Worm (Caenorhabditis elegans) whole organism, L1 larva: ENCODE results near the gene F39G3.5.

ENCODE experiments used
- C04F5.9 ChIP-seq: sonication (generic microtip); optimal IDR thresholded peaks from 2 replicates; lab custom pipeline; 2016; ENCODE audit warnings: missing genetic modification characterization, missing compliant biosample characterization
- C16A3.4 ChIP-seq: fragments of 150-350 bp; optimal IDR thresholded peaks from 2 replicates; lab custom pipeline; 2014; ENCODE audit warnings: missing biosample characterization, missing genetic modification characterization
- C34B4.2 ChIP-seq: sonication (generic microtip); optimal IDR thresholded peaks from 2 replicates; lab custom pipeline; 2017; ENCODE audit warnings: mild to moderate bottlenecking, missing genetic modification characterization, missing compliant biosample characterization
- aha-1 ChIP-seq: fragments of 150-350 bp; optimal IDR thresholded peaks from 2 replicates; lab custom pipeline; 2014; ENCODE audit warnings: missing biosample characterization, missing genetic modification characterization
- alr-1 ChIP-seq: fragments of 200-800 bp; sonication (Bioruptor generic); optimal IDR thresholded peaks from 2 replicates; lab custom pipeline; 2018; ENCODE audit warnings: borderline replicate concordance, mild to moderate bottlenecking, missing genetic modification characterization, missing compliant biosample characterization
- ama-1 ChIP-seq: fragments of 150-350 bp; optimal IDR thresholded peaks from 2 replicates; lab custom pipeline; 2014
- ceh-63 ChIP-seq: fragments of 200-800 bp; sonication (Bioruptor generic); optimal IDR thresholded peaks from 2 replicates; lab custom pipeline; 2018; ENCODE audit warnings: mild to moderate bottlenecking, missing genetic modification characterization, missing compliant biosample characterization
- ceh-82 ChIP-seq, 3 experiments: fragments of 150-350 bp in 1 of 3; sonication (generic microtip) in 2 of 3; optimal IDR thresholded peaks; 2 replicates each; lab custom pipeline; 2014 to 2017; ENCODE audit warnings: missing biosample characterization in 3 of 3, missing genetic modification characterization in 3 of 3
- ceh-88 ChIP-seq: fragments of 200-800 bp; sonication (Bioruptor generic); IDR thresholded peaks from 2 replicates; pipeline ENCODE4 v1.3.6; 2022; ENCODE audit warnings: missing genetic modification characterization, missing compliant biosample characterization
- ceh-90 ChIP-seq: sonication (generic microtip); optimal IDR thresholded peaks from 2 replicates; lab custom pipeline; 2016; ENCODE audit warnings: missing genetic modification characterization, missing compliant biosample characterization
- dsc-1 ChIP-seq: sonication (generic microtip); optimal IDR thresholded peaks from 2 replicates; lab custom pipeline; 2016; ENCODE audit warnings: mild to moderate bottlenecking, missing genetic modification characterization, missing compliant biosample characterization
- efl-1 ChIP-seq, 4 experiments: fragments of 150-350 bp; optimal IDR thresholded peaks in 3 of 4; peaks in 1 of 4; 1 replicate in 1 of 4; 2 replicates in 3 of 4; lab custom pipeline; 2014; ENCODE audit warnings: missing biosample characterization in 2 of 4, missing genetic modification characterization in 2 of 4, missing genetic modification reagents in 2 of 4
- efl-3 ChIP-seq: fragments of 200-800 bp; sonication (Bioruptor generic); optimal IDR thresholded peaks from 2 replicates; lab custom pipeline; 2018; ENCODE audit warnings: mild to moderate bottlenecking, missing genetic modification characterization, missing compliant biosample characterization
- egl-13 ChIP-seq: sonication (generic microtip); optimal IDR thresholded peaks from 2 replicates; lab custom pipeline; 2016; ENCODE audit warnings: missing genotype, missing genetic modification reagents, missing genetic modification characterization, missing compliant biosample characterization
- egl-27 ChIP-seq, 2 experiments: fragments of 150-350 bp in 1 of 2; sonication (generic microtip); optimal IDR thresholded peaks; 3 replicates each; lab custom pipeline; 2017 to 2018; ENCODE audit warnings: missing biosample characterization in 2 of 2, missing genetic modification characterization in 2 of 2, missing genetic modification reagents in 2 of 2
- elt-2 ChIP-seq: sonication (generic microtip); optimal IDR thresholded peaks from 2 replicates; lab custom pipeline; 2016; ENCODE audit warnings: missing genetic modification characterization, mild to moderate bottlenecking, inconsistent platforms, missing compliant biosample characterization, missing genetic modification reagents
- elt-3 ChIP-seq, 6 experiments: fragments of 150-350 bp in 1 of 6; sonication (generic microtip); optimal IDR thresholded peaks; 2 replicates each; lab custom pipeline; 2017 to 2018; ENCODE audit warnings: missing biosample characterization in 6 of 6, missing genetic modification characterization in 6 of 6, inconsistent platforms in 1 of 6
- fkh-10 ChIP-seq: sonication (generic microtip); optimal IDR thresholded peaks from 2 replicates; lab custom pipeline; 2017; ENCODE audit warnings: missing biosample characterization, missing genetic modification reagents, missing genetic modification characterization
- fkh-4 ChIP-seq: sonication (generic microtip); optimal IDR thresholded peaks from 2 replicates; lab custom pipeline; 2016; ENCODE audit warnings: missing compliant biosample characterization, missing genetic modification characterization, borderline replicate concordance
- grh-1 ChIP-seq: fragments of 200-800 bp; sonication (Bioruptor generic); IDR thresholded peaks from 2 replicates; pipeline ENCODE4 v1.3.6; 2022; ENCODE audit warnings: missing genetic modification reagents, missing genetic modification characterization, missing compliant biosample characterization
- hlh-17 ChIP-seq: fragments of 200-800 bp; sonication (Bioruptor generic); optimal IDR thresholded peaks from 2 replicates; lab custom pipeline; 2018; ENCODE audit warnings: missing genetic modification characterization, mild to moderate bottlenecking, missing compliant biosample characterization, moderate library complexity, borderline replicate concordance
- hlh-4 ChIP-seq: sonication (generic microtip); optimal IDR thresholded peaks from 2 replicates; lab custom pipeline; 2016; ENCODE audit warnings: mild to moderate bottlenecking, missing genetic modification characterization, missing compliant biosample characterization
- jun-1 ChIP-seq: fragments of 150-350 bp; optimal IDR thresholded peaks from 2 replicates; lab custom pipeline; 2014; ENCODE audit warnings: missing biosample characterization, missing genetic modification reagents, missing genetic modification characterization
- lin-13 ChIP-seq: fragments of 150-350 bp; optimal IDR thresholded peaks from 2 replicates; lab custom pipeline; 2014; ENCODE audit warnings: missing biosample characterization, missing genetic modification reagents, missing genetic modification characterization
- lin-14 ChIP-seq: fragments of 200-800 bp; sonication (Bioruptor generic); optimal IDR thresholded peaks from 2 replicates; lab custom pipeline; 2018; ENCODE audit warnings: mild to moderate bottlenecking, missing genetic modification characterization, moderate library complexity, missing compliant biosample characterization
- lin-15B ChIP-seq: fragments of 150-350 bp; sonication (generic microtip); optimal IDR thresholded peaks from 3 replicates; lab custom pipeline; 2014; ENCODE audit warnings: missing biosample characterization, missing genetic modification characterization
- lin-35 ChIP-seq, 2 experiments: fragments of 150-350 bp; optimal IDR thresholded peaks; 2 replicates each; lab custom pipeline; 2014; ENCODE audit warnings: missing biosample characterization in 2 of 2, missing genetic modification characterization in 2 of 2, missing genetic modification reagents in 2 of 2
- lin-39 ChIP-seq: fragments of 150-350 bp; optimal IDR thresholded peaks from 2 replicates; lab custom pipeline; 2014; ENCODE audit warnings: missing biosample characterization, missing genetic modification reagents, missing genetic modification characterization
- mef-2 ChIP-seq: fragments of 150-350 bp; optimal IDR thresholded peaks from 2 replicates; lab custom pipeline; 2014; ENCODE audit warnings: missing biosample characterization, missing genetic modification characterization
- mep-1 ChIP-seq: fragments of 150-350 bp; optimal IDR thresholded peaks from 2 replicates; lab custom pipeline; 2014; ENCODE audit warnings: missing biosample characterization, missing genetic modification characterization
- nhr-11 ChIP-seq: fragments of 150-350 bp; optimal IDR thresholded peaks from 2 replicates; lab custom pipeline; 2014; ENCODE audit warnings: missing biosample characterization, missing genetic modification characterization
- nhr-12 ChIP-seq: sonication (generic microtip); optimal IDR thresholded peaks from 2 replicates; lab custom pipeline; 2017; ENCODE audit warnings: missing biosample characterization, missing genetic modification characterization
- nhr-237 ChIP-seq: fragments of 150-350 bp; optimal IDR thresholded peaks from 2 replicates; lab custom pipeline; 2014; ENCODE audit warnings: missing biosample characterization, missing genetic modification characterization
- nhr-47 ChIP-seq: sonication (generic microtip); optimal IDR thresholded peaks from 2 replicates; lab custom pipeline; 2016; ENCODE audit warnings: mild to moderate bottlenecking, missing genetic modification characterization, moderate library complexity, missing compliant biosample characterization
- nhr-71 ChIP-seq: sonication (generic microtip); optimal IDR thresholded peaks from 2 replicates; lab custom pipeline; 2016; ENCODE audit warnings: mild to moderate bottlenecking, missing genetic modification characterization, moderate library complexity, missing compliant biosample characterization
- nhr-77 ChIP-seq: fragments of 150-350 bp; optimal IDR thresholded peaks from 2 replicates; lab custom pipeline; 2014; ENCODE audit warnings: missing biosample characterization, missing genetic modification characterization
- nhr-85 ChIP-seq: sonication (generic microtip); peaks from one replicate; lab custom pipeline; 2016; ENCODE audit warnings: missing genetic modification characterization, inconsistent platforms, missing compliant biosample characterization
- sptf-1 ChIP-seq: fragments of 150-350 bp; optimal IDR thresholded peaks from 2 replicates; lab custom pipeline; 2014; ENCODE audit warnings: missing biosample characterization, missing genetic modification characterization
- swsn-7 ChIP-seq: sonication (generic microtip); optimal IDR thresholded peaks from 2 replicates; lab custom pipeline; 2016; ENCODE audit warnings: missing genetic modification characterization, missing compliant biosample characterization
- unc-130 ChIP-seq: fragments of 150-350 bp; optimal IDR thresholded peaks from 2 replicates; lab custom pipeline; 2017; ENCODE audit warnings: missing biosample characterization, missing genetic modification characterization, inconsistent platforms
- unc-30 ChIP-seq: sonication (generic microtip); optimal IDR thresholded peaks from 2 replicates; lab custom pipeline; 2017; ENCODE audit warnings: missing biosample characterization, missing genetic modification characterization
- vab-15 ChIP-seq: sonication (generic microtip); optimal IDR thresholded peaks from 2 replicates; lab custom pipeline; 2017; ENCODE audit warnings: missing genotype, mild to moderate bottlenecking, missing genetic modification characterization, missing compliant biosample characterization
- xbp-1 ChIP-seq: sonication (generic microtip); optimal IDR thresholded peaks from 2 replicates; lab custom pipeline; 2016; ENCODE audit warnings: missing genetic modification characterization, missing compliant biosample characterization
- zag-1 ChIP-seq: fragments of 150-350 bp; optimal IDR thresholded peaks from 2 replicates; lab custom pipeline; 2014; ENCODE audit warnings: missing biosample characterization, missing genetic modification characterization
- zip-4 ChIP-seq: fragments of 200-800 bp; sonication (Bioruptor generic); optimal IDR thresholded peaks from 2 replicates; lab custom pipeline; 2018; ENCODE audit warnings: mild to moderate bottlenecking, missing genetic modification characterization, moderate library complexity, missing compliant biosample characterization
- ztf-11 ChIP-seq, 2 experiments: sonication (generic microtip); optimal IDR thresholded peaks; 2 replicates each; lab custom pipeline; 2016 to 2017; ENCODE audit warnings: missing genetic modification characterization in 2 of 2, missing biosample characterization in 1 of 2, missing compliant biosample characterization in 1 of 2

Gene F39G3.5

DNA sequence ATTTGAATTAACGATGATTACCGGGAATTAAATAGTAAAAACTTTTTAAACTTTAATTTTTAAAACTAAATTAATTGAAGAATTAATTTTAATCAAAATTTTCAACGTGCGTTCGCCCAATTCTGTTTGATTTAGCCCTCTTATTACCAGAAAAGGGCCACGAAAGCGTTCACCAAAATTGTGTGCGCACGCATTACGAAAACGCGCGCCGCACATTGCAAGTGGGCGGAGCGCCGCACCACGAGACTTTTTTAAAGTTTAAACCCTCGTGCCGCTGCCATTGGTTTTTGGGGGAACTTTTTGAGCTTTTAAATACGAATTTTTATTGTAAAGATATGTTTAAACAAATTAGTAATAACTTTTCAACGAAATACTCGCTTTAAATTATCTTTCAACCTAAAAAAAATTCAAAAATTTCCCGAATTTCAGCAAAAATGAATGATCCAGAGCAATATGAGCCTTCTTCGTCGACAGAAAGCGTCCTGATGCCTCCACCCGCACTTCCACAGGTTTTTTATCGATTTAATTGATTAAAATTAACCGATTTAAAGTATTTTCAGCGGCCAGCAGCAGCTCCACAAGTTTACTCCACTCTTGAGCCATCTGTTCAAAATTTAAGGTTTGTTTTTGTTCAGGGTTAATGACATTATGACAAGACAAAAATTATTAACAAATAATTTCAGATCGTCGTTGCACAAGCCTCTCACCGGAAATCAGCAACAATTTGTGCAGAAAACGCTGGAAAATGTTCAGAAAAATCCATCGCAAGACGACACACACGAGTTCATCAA is 35.5 kb upstream of the F39G3.5 start, which contains the start of gene taf-10 (continued):
- no peak for TF ChIP-seq jun-1 (tag; lab: Kevin White, UChicago)
- peak; percentile 61 for TF ChIP-seq C16A3.4 (tag; lab: Kevin White, UChicago)
- TF ChIP-seq egl-27 (tag; optimal IDR thresholded peaks at IDR 0.05; lab: Kevin White, UChicago), result no peak
- no peak for TF ChIP-seq hlh-4
- peak in 1 of 6 experiments; percentile 49 for TF ChIP-seq elt-3 (tag; optimal IDR thresholded peaks at IDR 0.05; lab: Kevin White, UChicago)
- peak; percentile 44 for TF ChIP-seq xbp-1
- TF ChIP-seq unc-130 (tag; lab: Kevin White, UChicago), result peak; percentile 24
- no peak for TF ChIP-seq ceh-90 (tag; lab: Kevin White, UChicago)
- TF ChIP-seq elt-2 (tag; lab: Kevin White, UChicago), result peak; percentile 16
- no peak for TF ChIP-seq nhr-77 (tag; lab: Kevin White, UChicago)
- TF ChIP-seq mef-2, result no peak
- TF ChIP-seq nhr-85, result peak; percentile 84
- no peak for TF ChIP-seq vab-15 (tag; lab: Kevin White, UChicago)
- no peak for TF ChIP-seq ama-1
- peak; percentile 73 for TF ChIP-seq nhr-71
- peak; percentile 43 for TF ChIP-seq dsc-1 (tag; lab: Kevin White, UChicago)
- TF ChIP-seq fkh-10 (GFP tag; lab: Kevin White, UChicago), result no peak
- TF ChIP-seq ztf-11 (tag; optimal IDR thresholded peaks at IDR 0.05; lab: Kevin White, UChicago), result peak in 1 of 2 experiments; percentile 47
- peak; percentile 19 for TF ChIP-seq egl-13 (tag; lab: Kevin White, UChicago)
- no peak for TF ChIP-seq aha-1 (tag; lab: Kevin White, UChicago)
- peak in 1 of 3 experiments; percentile 67 for TF ChIP-seq ceh-82 (tag; optimal IDR thresholded peaks at IDR 0.05; lab: Kevin White, UChicago)
- TF ChIP-seq ceh-63 (GFP tag; lab: Kevin White, UChicago), result no peak
- no peak for TF ChIP-seq unc-30 (tag; lab: Kevin White, UChicago)
- no peak for TF ChIP-seq fkh-4 (tag; lab: Kevin White, UChicago)
- TF ChIP-seq lin-35 (GFP tag; optimal IDR thresholded peaks at IDR 0.05; lab: Kevin White, UChicago), result peak; percentile 45 to 75
- no peak for TF ChIP-seq hlh-17 (GFP tag; lab: Kevin White, UChicago)
- no peak for TF ChIP-seq zag-1 (tag; lab: Kevin White, UChicago)
- no peak for TF ChIP-seq C34B4.2
- TF ChIP-seq sptf-1, result no peak
- TF ChIP-seq nhr-11, result no peak
- no peak for TF ChIP-seq alr-1 (tag; lab: Kevin White, UChicago)
- peak; percentile 28 for TF ChIP-seq lin-39 (tag; lab: Kevin White, UChicago)
- TF ChIP-seq C04F5.9, result no peak
- TF ChIP-seq lin-14, result peak; percentile 75
- TF ChIP-seq nhr-237 (tag; lab: Kevin White, UChicago), result no peak
- TF ChIP-seq swsn-7, result peak; percentile 61
- no peak for TF ChIP-seq lin-13 (GFP tag; lab: Kevin White, UChicago)
- no peak for TF ChIP-seq nhr-12
- peak; percentile 47 for TF ChIP-seq mep-1 (tag; lab: Kevin White, UChicago)
- peak; percentile 66 for TF ChIP-seq nhr-47 (tag; lab: Kevin White, UChicago)

DNA sequence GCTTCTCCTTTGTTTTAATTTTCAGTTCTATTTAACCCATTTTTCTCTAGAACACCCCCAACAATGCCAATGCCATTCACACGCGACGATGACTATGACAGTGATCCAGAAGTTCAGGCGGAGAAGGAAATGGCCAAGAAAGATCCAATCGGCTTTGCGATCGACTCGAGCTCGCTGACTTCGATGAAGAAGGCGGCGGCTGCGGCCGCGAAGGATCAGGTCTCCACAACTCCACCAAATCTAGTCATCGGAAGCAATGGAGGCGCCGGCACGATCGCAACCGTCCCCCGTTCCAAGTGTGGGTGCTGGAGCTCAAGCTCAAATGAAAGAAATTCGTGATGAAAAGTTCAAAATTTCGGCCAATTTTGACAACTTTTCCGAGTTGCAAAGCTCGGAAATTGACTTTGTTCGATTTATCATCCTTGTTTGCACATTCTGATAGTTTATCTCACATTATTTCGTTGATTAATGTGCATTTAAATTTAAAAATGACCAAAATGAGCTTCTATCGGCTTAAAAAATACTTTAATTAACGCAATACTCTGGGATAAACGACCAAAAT is 34.4 kb upstream of the F39G3.5 start, which contains the start of gene K03B4.2:
TSS of gene K03B4.2 (plus strand) at position 51 of the 562 bp plus-strand sequence.
- peak; percentile 71 for TF ChIP-seq ama-1
- TF ChIP-seq efl-1 (optimal IDR thresholded peaks at IDR 0.05; lab: Kevin White, UChicago), result no peak
- TF ChIP-seq efl-1 (GFP tag; optimal IDR thresholded peaks at IDR 0.05 in 1 of 2; lab: Kevin White, UChicago), result peak in 1 of 2 experiments; percentile 81
- peak; percentile 3 for TF ChIP-seq elt-2 (tag; lab: Kevin White, UChicago)
- TF ChIP-seq zip-4, result no peak
- TF ChIP-seq ceh-88 (GFP tag; lab: Robert Waterston, UW), result no peak
- TF ChIP-seq lin-15B (tag; lab: Kevin White, UChicago), result no peak
- no peak for TF ChIP-seq efl-3 (GFP tag; lab: Kevin White, UChicago)
- TF ChIP-seq nhr-77 (tag; lab: Kevin White, UChicago), result no peak
- TF ChIP-seq grh-1 (GFP tag; lab: Robert Waterston, UW), result no peak
- TF ChIP-seq nhr-71, result peak; percentile 11
